Worm (Caenorhabditis elegans) whole organism, late embryonic: ENCODE data around the gene F53F8.5.

Source experiments
- ceh-2 ChIP-seq: sonication (generic microtip); optimal IDR thresholded peaks from 2 replicates; lab custom pipeline; 2016; ENCODE audit warnings: missing genotype, missing genetic modification characterization, missing compliant biosample characterization
- ceh-6 ChIP-seq: fragments of 200-800 bp; sonication (Bioruptor generic); optimal IDR thresholded peaks from 2 replicates; lab custom pipeline; 2018; ENCODE audit warnings: mild to moderate bottlenecking, missing genetic modification characterization, missing compliant biosample characterization
- dmd-4 ChIP-seq: sonication (generic microtip); optimal IDR thresholded peaks from 2 replicates; lab custom pipeline; 2016; ENCODE audit warnings: borderline replicate concordance, missing genetic modification characterization, missing compliant biosample characterization
- pha-4 ChIP-seq: fragments of 150-350 bp; optimal IDR thresholded peaks from 2 replicates; lab custom pipeline; 2018; ENCODE audit warnings: missing biosample characterization, missing genetic modification reagents, missing genetic modification characterization
- ref-2 ChIP-seq: sonication (generic microtip); optimal IDR thresholded peaks from 2 replicates; lab custom pipeline; 2016; ENCODE audit warnings: missing genetic modification characterization, missing compliant biosample characterization
- unc-86 ChIP-seq: sonication (generic microtip); optimal IDR thresholded peaks from 2 replicates; lab custom pipeline; 2016; ENCODE audit warnings: missing genetic modification characterization, missing compliant biosample characterization
- ztf-16 ChIP-seq: sonication (generic microtip); optimal IDR thresholded peaks from 2 replicates; lab custom pipeline; 2017; ENCODE audit warnings: missing genetic modification characterization, missing compliant biosample characterization

ce11 chrV:20682309-20682708 lies 21.5 kb downstream of the F53F8.5 start:
- TF ChIP-seq pha-4 (tag; lab: Kevin White, UChicago) (no peak), dmd-4 (tag; lab: Kevin White, UChicago) (no peak), ref-2 (tag; lab: Kevin White, UChicago) (no peak), unc-86 (no peak), ceh-6 (no peak), ztf-16 (tag; lab: Kevin White, UChicago) (no peak), ceh-2 (tag; lab: Kevin White, UChicago) (no peak)
